Worm (Caenorhabditis elegans): ENCODE measurements around the gene K11H12.6.
A peak's percentile ranks its signal among the peaks of the same experiment; 100 is the strongest.

DNA sequence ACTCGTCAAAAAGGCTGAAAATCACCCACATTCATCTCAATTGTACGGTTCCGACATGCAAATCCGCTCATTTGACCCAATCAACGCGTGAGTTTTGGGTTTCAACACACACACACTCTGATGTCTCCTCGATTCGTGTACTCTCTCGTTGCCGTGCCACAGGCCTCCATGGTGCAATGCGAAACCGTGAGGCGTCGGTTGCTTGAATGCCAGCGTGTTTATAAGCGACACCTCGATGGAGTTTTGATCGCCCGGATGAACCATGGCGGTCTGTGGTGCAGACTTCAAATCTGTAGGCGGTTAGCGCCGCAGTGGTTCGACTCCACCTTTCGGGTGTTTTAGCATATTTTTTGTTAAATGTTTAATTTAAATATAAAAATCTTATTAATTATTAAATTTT lies 9.2 kb upstream of the K11H12.6 start:
- TF ChIP-seq tbx-2 (tag; optimal IDR thresholded peaks at IDR 0.05), result peak; percentile 61
- TF ChIP-seq dpl-1 (GFP tag; optimal IDR thresholded peaks at IDR 0.05), result peak; percentile 45 to 56 (median 47)
